Worm (Caenorhabditis elegans) whole organism, early embryonic: ENCODE results near the gene K08D8.10.

ENCODE experiments used
- ama-1 ChIP-seq: fragments of 150-350 bp; optimal IDR thresholded peaks from 2 replicates; lab custom pipeline; 2014
- ceh-36 ChIP-seq: sonication (generic microtip); optimal IDR thresholded peaks from 2 replicates; lab custom pipeline; 2016; ENCODE audit warnings: missing genetic modification characterization, inconsistent platforms, missing compliant biosample characterization
- flt-1 ChIP-seq: fragments of 200-800 bp; sonication (Bioruptor generic); IDR thresholded peaks from 2 replicates; pipeline ENCODE4 v1.3.6; 2022; ENCODE audit warnings: missing genetic modification characterization, missing compliant biosample characterization
- hmbx-1 ChIP-seq: sonication (generic microtip); optimal IDR thresholded peaks from 2 replicates; lab custom pipeline; 2016; ENCODE audit warnings: mild to moderate bottlenecking, missing genetic modification characterization, missing compliant biosample characterization
- hmg-4 ChIP-seq: fragments of 200-800 bp; sonication (Bioruptor generic); optimal IDR thresholded peaks from 2 replicates; lab custom pipeline; 2018; ENCODE audit warnings: mild to moderate bottlenecking, missing genetic modification characterization, missing compliant biosample characterization
- scrt-1 ChIP-seq: fragments of 200-800 bp; sonication (Bioruptor generic); IDR thresholded peaks from 2 replicates; pipeline ENCODE4 v1.3.6; 2022; ENCODE audit warnings: missing genetic modification characterization, missing compliant biosample characterization
- sea-1 ChIP-seq: fragments of 200-800 bp; sonication (Bioruptor generic); conservative IDR thresholded peaks from 2 replicates; pipeline ENCODE4 v1.3.6; 2022; ENCODE audit warnings: missing genetic modification characterization, missing compliant biosample characterization
- tbx-37 ChIP-seq: fragments of 200-800 bp; sonication (Bioruptor generic); conservative IDR thresholded peaks from 2 replicates; pipeline ENCODE4 v1.3.6; 2022; ENCODE audit warnings: missing genetic modification reagents, missing genetic modification characterization, missing compliant biosample characterization
- tra-4 ChIP-seq: sonication (generic microtip); optimal IDR thresholded peaks from 2 replicates; lab custom pipeline; 2017; ENCODE audit warnings: missing genetic modification characterization, missing compliant biosample characterization

- TF ChIP-seq ceh-36 (tag; lab: Kevin White, UChicago) (no peak), ama-1 (lab: Kevin White, UChicago) (no peak), tbx-37 (GFP tag; lab: Robert Waterston, UW) (no peak), tra-4 (tag; lab: Kevin White, UChicago) (no peak), sea-1 (GFP tag; lab: Robert Waterston, UW) (no peak), hmbx-1 (tag; lab: Kevin White, UChicago) (no peak), scrt-1 (no peak), hmg-4 (GFP tag; lab: Kevin White, UChicago) (no peak), flt-1 (GFP tag; lab: Robert Waterston, UW) (no peak)
Measured at ce11 chrIV:12909871-12910270, 9.5 kb downstream of the K08D8.10 start, which contains the start of gene K08D8.4.
